Worm (Caenorhabditis elegans): ENCODE measurements around the gene K01A2.5.

Gene K01A2.5

ce11 chrII:299684-300083 is 1.4 kb upstream of the K01A2.5 start, which contains the start of gene K01A2.6:
K01A2.6 (plus strand) TSS chrII:299984.
- TF ChIP-seq nhr-76 (tag; optimal IDR thresholded peaks at IDR 0.05) (no peak), bed-3 (GFP tag; optimal IDR thresholded peaks at IDR 0.05) (no peak), zip-8 (tag; optimal IDR thresholded peaks at IDR 0.05) (no peak), blmp-1 (tag; optimal IDR thresholded peaks at IDR 0.05) (no peak), sem-2 (GFP tag; optimal IDR thresholded peaks at IDR 0.05) (no peak)

ce11 chrII:303927-304711 is 3.0 kb downstream of the K01A2.5 start:
- no peak for TF ChIP-seq unc-120 (tag; optimal IDR thresholded peaks at IDR 0.05; ENCODE audit: poor library complexity, severe bottlenecking)
- no peak for TF ChIP-seq hlh-1 (tag; optimal IDR thresholded peaks at IDR 0.05)
- no peak for TF ChIP-seq nhr-237 (tag; optimal IDR thresholded peaks at IDR 0.05)
- TF ChIP-seq mab-5 (tag; optimal IDR thresholded peaks at IDR 0.05) = no peak

ce11 chrII:305645-306044 is 4.6 kb downstream of the K01A2.5 start, which contains the start of gene col-69:
col-69 (minus strand) TSS chrII:305745.
- no peak for TF ChIP-seq sem-2 (GFP tag; optimal IDR thresholded peaks at IDR 0.05)
- no peak for TF ChIP-seq elt-3 (tag; optimal IDR thresholded peaks at IDR 0.05)
- TF ChIP-seq nhr-237 (tag; optimal IDR thresholded peaks at IDR 0.05) = no peak
- no peak for TF ChIP-seq elt-1 (tag; optimal IDR thresholded peaks at IDR 0.05; ENCODE audit: borderline replicate concordance, insufficient read depth)
- no peak for TF ChIP-seq lin-32 (GFP tag; optimal IDR thresholded peaks at IDR 0.05)
- no peak for TF ChIP-seq nhr-28 (tag; optimal IDR thresholded peaks at IDR 0.05)
- TF ChIP-seq mls-2 (tag; optimal IDR thresholded peaks at IDR 0.05) = no peak
- no peak for TF ChIP-seq mep-1 (tag; optimal IDR thresholded peaks at IDR 0.05)
- TF ChIP-seq ztf-11 (tag; optimal IDR thresholded peaks at IDR 0.05) = no peak
- TF ChIP-seq mab-5 (tag; optimal IDR thresholded peaks at IDR 0.05) = no peak
- TF ChIP-seq ham-2 (GFP tag; optimal IDR thresholded peaks at IDR 0.05) = no peak
- TF ChIP-seq ces-1 (GFP tag; optimal IDR thresholded peaks at IDR 0.05) = no peak
- TF ChIP-seq nhr-2 (tag; optimal IDR thresholded peaks at IDR 0.05) = no peak
- TF ChIP-seq M03D4.4 (tag; optimal IDR thresholded peaks at IDR 0.05) = no peak

- no peak for TF ChIP-seq lin-13 (tag; optimal IDR thresholded peaks at IDR 0.05)
- no peak for TF ChIP-seq hlh-1 (tag; optimal IDR thresholded peaks at IDR 0.05)
- TF ChIP-seq mep-1 (tag; optimal IDR thresholded peaks at IDR 0.05) = no peak
- no peak for TF ChIP-seq nhr-28 (tag; optimal IDR thresholded peaks at IDR 0.05)
Measured at ce11 chrII:307154-307553, 6.1 kb downstream of the K01A2.5 start, which contains the start of gene K01A2.4. K01A2.4 (plus strand) TSS chrII:307454.

- peak; percentile 63 for TF ChIP-seq cnd-1 (tag; optimal IDR thresholded peaks at IDR 0.05)
Measured at ce11 chrII:312110-312509, 11.0 kb downstream of the K01A2.5 start, which contains the start of gene mps-2. mps-2 (minus strand) TSS chrII:312210.

- TF ChIP-seq lsy-2 (tag; optimal IDR thresholded peaks at IDR 0.05) (no peak), mls-2 (tag; optimal IDR thresholded peaks at IDR 0.05) (no peak), ces-1 (GFP tag; optimal IDR thresholded peaks at IDR 0.05) (peak; percentile 30), sptf-1 (tag; optimal IDR thresholded peaks at IDR 0.05) (no peak), hlh-1 (tag; optimal IDR thresholded peaks at IDR 0.05) (peak; percentile 69), ceh-83 (GFP tag; optimal IDR thresholded peaks at IDR 0.05) (no peak), unc-120 (tag; optimal IDR thresholded peaks at IDR 0.05; ENCODE audit: poor library complexity, severe bottlenecking) (peak; percentile 6), flh-1 (GFP tag; optimal IDR thresholded peaks at IDR 0.05) (no peak), nhr-12 (tag; optimal IDR thresholded peaks at IDR 0.05) (no peak), unc-62 (GFP tag; optimal IDR thresholded peaks at IDR 0.05) (peak; percentile 43)
Measured at ce11 chrII:313540-313939, 12.5 kb downstream of the K01A2.5 start.

ce11 chrII:319459-319858 is 18.4 kb downstream of the K01A2.5 start, which contains the start of gene far-7:
far-7 (plus strand) TSS chrII:319789.
- TF ChIP-seq elt-3 (tag; optimal IDR thresholded peaks at IDR 0.05) (no peak), sem-2 (GFP tag; optimal IDR thresholded peaks at IDR 0.05) (no peak), unc-39 (tag; optimal IDR thresholded peaks at IDR 0.05) (no peak), pha-4 (tag; optimal IDR thresholded peaks at IDR 0.05) (no peak), mab-5 (tag; optimal IDR thresholded peaks at IDR 0.05) (no peak), bed-3 (GFP tag; optimal IDR thresholded peaks at IDR 0.05) (no peak), flh-1 (GFP tag; optimal IDR thresholded peaks at IDR 0.05) (no peak), lsy-2 (tag; optimal IDR thresholded peaks at IDR 0.05) (no peak), cnd-1 (tag; optimal IDR thresholded peaks at IDR 0.05) (no peak)

Data from whole organism, mixed stage, embryonic.